Fruit fly (Drosophila melanogaster) whole organism: Measurements from ENCODE around the gene CG12171.

Experiments used
- CG8478 ChIP-seq: fragments of >200 bp; optimal IDR thresholded peaks from 2 replicates; lab custom pipeline; 2018; ENCODE audit warnings: inconsistent platforms
- Dll ChIP-seq: fragments of >200 bp; optimal IDR thresholded peaks from 2 replicates; lab custom pipeline; 2017
- EcR ChIP-seq, 2 experiments: fragments of >200 bp; optimal IDR thresholded peaks; 2 replicates each; lab custom pipeline; 2017; ENCODE audit warnings: missing biosample characterization in 2 of 2, missing genetic modification characterization in 2 of 2, missing genetic modification reagents in 2 of 2
- pan ChIP-seq: fragments of >200 bp; optimal IDR thresholded peaks from 2 replicates; lab custom pipeline; 2017
- psq ChIP-seq: fragments of >200 bp; optimal IDR thresholded peaks from 2 replicates; lab custom pipeline; 2017
- usp ChIP-seq: fragments of >200 bp; optimal IDR thresholded peaks from 2 replicates; lab custom pipeline; 2017; ENCODE audit warnings: missing biosample characterization, missing genetic modification characterization, mixed read lengths

The CG12171 gene

dm6 chr3R:5633437-5633836 lies at the start of gene CG12171:
CG12171 (plus strand) TSS chr3R:5633627.
- TF ChIP-seq EcR (GFP tag; optimal IDR thresholded peaks at IDR 0.05; lab: Kevin White, UChicago) = no peak
- TF ChIP-seq psq = no peak
- no peak for TF ChIP-seq pan (lab: Kevin White, UChicago)
- TF ChIP-seq CG8478 (lab: Kevin White, UChicago) = no peak
- no peak for TF ChIP-seq usp (GFP tag; lab: Kevin White, UChicago)
- TF ChIP-seq Dll (lab: Kevin White, UChicago) = no peak

dm6 chr3R:5587863-5588519 lies 45.4 kb upstream of the CG12171 start, which contains the start of gene CG2926:
CG2926 (minus strand) TSS chr3R:5588380.
- no peak for TF ChIP-seq psq
- no peak for TF ChIP-seq pan (lab: Kevin White, UChicago)
- no peak for TF ChIP-seq Dll (lab: Kevin White, UChicago)
- TF ChIP-seq usp (GFP tag; lab: Kevin White, UChicago) = no peak
- no peak for TF ChIP-seq EcR (GFP tag; optimal IDR thresholded peaks at IDR 0.05; lab: Kevin White, UChicago)
- TF ChIP-seq CG8478 (lab: Kevin White, UChicago) = no peak

- TF ChIP-seq pan (lab: Kevin White, UChicago) (no peak), psq (no peak)
Observed at dm6 chr3R:5588573-5588972, 44.9 kb upstream of the CG12171 start, which contains the start of gene PolZ2. PolZ2 (plus strand) TSS chr3R:5588873.

dm6 chr3R:5591398-5591853 lies 42.0 kb upstream of the CG12171 start, which contains the start of the genes noi and Vha26:
noi (minus strand) TSS chr3R:5591459.
Vha26 (plus strand) TSS chr3R:5591763.
- TF ChIP-seq psq = no peak
- no peak for TF ChIP-seq EcR (GFP tag; optimal IDR thresholded peaks at IDR 0.05; lab: Kevin White, UChicago)
- no peak for TF ChIP-seq CG8478 (lab: Kevin White, UChicago)
- no peak for TF ChIP-seq pan (lab: Kevin White, UChicago)
- TF ChIP-seq Dll (lab: Kevin White, UChicago) = no peak
- TF ChIP-seq usp (GFP tag; lab: Kevin White, UChicago) = no peak

dm6 chr3R:5592009-5592572 lies 41.3 kb upstream of the CG12171 start:
- TF ChIP-seq CG8478 (lab: Kevin White, UChicago) (peak; percentile 49), usp (GFP tag; lab: Kevin White, UChicago) (no peak)

- no peak for TF ChIP-seq CG8478 (lab: Kevin White, UChicago)
- no peak for TF ChIP-seq pan (lab: Kevin White, UChicago)
- TF ChIP-seq usp (GFP tag; lab: Kevin White, UChicago) = no peak
- no peak for TF ChIP-seq Dll (lab: Kevin White, UChicago)
- TF ChIP-seq psq = no peak
- no peak for TF ChIP-seq EcR (GFP tag; optimal IDR thresholded peaks at IDR 0.05; lab: Kevin White, UChicago)
Observed at dm6 chr3R:5594878-5595277, 38.5 kb upstream of the CG12171 start.

- TF ChIP-seq pan (lab: Kevin White, UChicago) (no peak), psq (no peak), CG8478 (lab: Kevin White, UChicago) (no peak), EcR (GFP tag; optimal IDR thresholded peaks at IDR 0.05; lab: Kevin White, UChicago) (peak in 1 of 2 experiments; percentile 15), Dll (lab: Kevin White, UChicago) (no peak)
Observed at dm6 chr3R:5599521-5600360, 33.7 kb upstream of the CG12171 start.

dm6 chr3R:5600361-5601043 lies 32.9 kb upstream of the CG12171 start:
- no peak for TF ChIP-seq psq
- no peak for TF ChIP-seq pan (lab: Kevin White, UChicago)
- no peak for TF ChIP-seq CG8478 (lab: Kevin White, UChicago)
- no peak for TF ChIP-seq Dll (lab: Kevin White, UChicago)
- no peak for TF ChIP-seq EcR (GFP tag; optimal IDR thresholded peaks at IDR 0.05; lab: Kevin White, UChicago)
- no peak for TF ChIP-seq usp (GFP tag; lab: Kevin White, UChicago)

dm6 chr3R:5601044-5601523 lies 32.3 kb upstream of the CG12171 start, which contains the start of the genes kra and SecS:
kra (minus strand) TSS chr3R:5601136.
SecS (plus strand) TSS chr3R:5601433.
- TF ChIP-seq Dll (lab: Kevin White, UChicago) (no peak), usp (GFP tag; lab: Kevin White, UChicago) (no peak), pan (lab: Kevin White, UChicago) (no peak), EcR (GFP tag; optimal IDR thresholded peaks at IDR 0.05; lab: Kevin White, UChicago) (no peak), psq (no peak)

dm6 chr3R:5606477-5606876 lies 26.9 kb upstream of the CG12171 start, which contains the start of gene asl:
asl (minus strand) TSS chr3R:5606543.
- no peak for TF ChIP-seq CG8478 (lab: Kevin White, UChicago)
- no peak for TF ChIP-seq pan (lab: Kevin White, UChicago)
- TF ChIP-seq Dll (lab: Kevin White, UChicago) = no peak
- TF ChIP-seq EcR (GFP tag; optimal IDR thresholded peaks at IDR 0.05; lab: Kevin White, UChicago) = no peak
- TF ChIP-seq psq = no peak
- TF ChIP-seq usp (GFP tag; lab: Kevin White, UChicago) = no peak

- no peak for TF ChIP-seq Dll (lab: Kevin White, UChicago)
- no peak for TF ChIP-seq usp (GFP tag; lab: Kevin White, UChicago)
Observed at dm6 chr3R:5608422-5608821, 25.0 kb upstream of the CG12171 start.
